Fruit fly (Drosophila melanogaster): ENCODE results near the gene CG33648.
A peak's percentile ranks its signal among the peaks of the same experiment; 100 is the strongest.

CG33648 gene

DNA sequence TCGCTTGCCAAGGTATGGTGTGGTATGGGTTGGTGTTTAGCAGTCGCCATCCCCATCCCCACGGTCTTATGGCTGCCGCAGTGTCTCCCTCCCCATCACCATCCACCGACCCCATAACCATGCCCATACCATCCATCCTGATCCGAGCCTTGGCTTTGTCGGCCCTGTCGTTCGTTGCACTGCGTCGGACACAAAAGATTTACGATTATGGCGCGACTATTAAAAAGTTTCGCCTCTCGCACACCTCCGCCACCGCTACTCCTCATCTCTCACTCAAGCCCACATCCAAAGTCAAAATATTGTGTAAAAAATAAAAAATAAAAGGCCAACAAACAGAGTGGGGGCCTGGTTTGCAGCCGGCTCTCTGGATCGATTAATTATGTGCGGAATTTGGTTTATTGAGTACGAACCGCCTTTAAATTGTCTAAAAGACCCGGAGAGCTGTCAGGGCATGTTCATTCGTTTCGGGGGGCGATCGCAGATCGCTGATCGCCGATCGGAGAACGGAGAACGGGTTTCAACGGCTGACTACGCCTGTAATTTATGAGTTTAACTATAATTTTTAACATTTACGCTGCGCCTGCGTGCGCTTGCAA lies 7.3 kb downstream of the CG33648 start:
- no peak for TF ChIP-seq Bteb2 (GFP tag; optimal IDR thresholded peaks at IDR 0.05)
- peak; percentile 74 for TF ChIP-seq sd (tag; optimal IDR thresholded peaks at IDR 0.05)
- peak; percentile 63 for TF ChIP-seq Med (GFP tag)
- TF ChIP-seq ci (GFP tag; IDR thresholded peaks at IDR 0.05) = 0 out of 3 replicates have a peak, but pooled peaks have one; percentile 18
- 0 out of 2 replicates have a peak, but pooled peaks have one; percentile 5 for TF ChIP-seq slbo (GFP tag; IDR thresholded peaks at IDR 0.05)
- no peak for TF ChIP-seq Hey (tag; optimal IDR thresholded peaks at IDR 0.05)
- no peak for TF ChIP-seq tup (GFP tag; optimal IDR thresholded peaks at IDR 0.05)
- TF ChIP-seq CG7271 (tag; optimal IDR thresholded peaks at IDR 0.05) = no peak
- TF ChIP-seq fd96Cb (tag; optimal IDR thresholded peaks at IDR 0.05) = no peak
- no peak for TF ChIP-seq CG2120 (GFP tag; optimal IDR thresholded peaks at IDR 0.05)
- no peak for TF ChIP-seq CG11093 (GFP tag; IDR thresholded peaks at IDR 0.05)
- TF ChIP-seq CG7928 (GFP tag; optimal IDR thresholded peaks at IDR 0.05) = no peak
- no peak for TF ChIP-seq Fer1 (GFP tag; optimal IDR thresholded peaks at IDR 0.05)
- peak; percentile 33; the same call in 1 of the 3 replicates for TF ChIP-seq sr (GFP tag; IDR thresholded peaks at IDR 0.05)
- TF ChIP-seq sug (tag; optimal IDR thresholded peaks at IDR 0.05) = no peak
- no peak for TF ChIP-seq CG2889 (GFP tag; IDR thresholded peaks at IDR 0.05)
- 0 out of 2 replicates have a peak, but pooled peaks have one; percentile 14 for TF ChIP-seq crol (GFP tag; IDR thresholded peaks at IDR 0.05)

DNA sequence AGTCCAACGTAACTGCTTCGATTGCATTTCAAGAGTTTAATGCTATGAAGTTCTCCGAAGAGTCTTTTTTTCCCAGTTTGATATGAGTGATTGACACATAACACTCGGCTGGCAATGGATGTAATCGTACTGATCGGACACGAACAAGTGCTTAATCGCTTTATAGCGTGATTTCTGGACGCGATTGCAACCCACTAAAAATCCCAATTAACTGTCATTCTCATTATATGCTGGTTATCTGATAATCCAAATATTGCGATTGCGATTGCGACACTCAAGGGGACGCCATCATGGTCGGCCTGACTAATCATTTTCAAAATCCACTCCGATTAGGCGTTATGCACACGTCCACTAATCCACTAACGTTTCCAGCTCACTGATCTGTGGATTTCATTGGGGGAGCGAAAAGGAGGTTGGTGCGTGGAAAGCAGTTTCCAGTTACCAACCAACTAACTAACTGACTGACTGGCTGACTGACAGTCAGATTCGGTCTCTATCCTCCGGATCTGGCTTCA lies 8.8 kb downstream of the CG33648 start:
- peak; percentile 94 for TF ChIP-seq grn (GFP tag; optimal IDR thresholded peaks at IDR 0.05)
- TF ChIP-seq vnd (GFP tag; IDR thresholded peaks at IDR 0.05; ENCODE audit: partially characterized antibody) = 0 out of 3 replicates have a peak, but pooled peaks have one; percentile 42
- no peak for TF ChIP-seq NC2α (GFP tag; optimal IDR thresholded peaks at IDR 0.05)
- no peak for TF ChIP-seq tna (GFP tag; IDR thresholded peaks at IDR 0.05; ENCODE audit: partially characterized antibody)
- 0 out of 3 replicates have a peak, but pooled peaks have one; percentile 10 for TF ChIP-seq ken (GFP tag; IDR thresholded peaks at IDR 0.05)
- 0 out of 2 replicates have a peak, but pooled peaks have one; percentile 20 for TF ChIP-seq CG4360 (GFP tag; IDR thresholded peaks at IDR 0.05)
- TF ChIP-seq eve (GFP tag; optimal IDR thresholded peaks at IDR 0.05) = peak in 1 of 2 experiments; percentile 33
- no peak for TF ChIP-seq slp2 (GFP tag; optimal IDR thresholded peaks at IDR 0.05)
- 0 out of 4 replicates have a peak, but pooled peaks have one; percentile 19 for TF ChIP-seq chinmo (GFP tag; IDR thresholded peaks at IDR 0.05; ENCODE audit: partially characterized antibody)
- peak; percentile 97 for TF ChIP-seq Hey (tag; optimal IDR thresholded peaks at IDR 0.05)
- TF ChIP-seq CG14014 (GFP tag; IDR thresholded peaks at IDR 0.05) = 0 out of 2 replicates have a peak, but pooled peaks have one; percentile 10
- TF ChIP-seq exex (tag; optimal IDR thresholded peaks at IDR 0.05) = peak; percentile 93
- TF ChIP-seq sug (tag; optimal IDR thresholded peaks at IDR 0.05) = peak; percentile 38

DNA sequence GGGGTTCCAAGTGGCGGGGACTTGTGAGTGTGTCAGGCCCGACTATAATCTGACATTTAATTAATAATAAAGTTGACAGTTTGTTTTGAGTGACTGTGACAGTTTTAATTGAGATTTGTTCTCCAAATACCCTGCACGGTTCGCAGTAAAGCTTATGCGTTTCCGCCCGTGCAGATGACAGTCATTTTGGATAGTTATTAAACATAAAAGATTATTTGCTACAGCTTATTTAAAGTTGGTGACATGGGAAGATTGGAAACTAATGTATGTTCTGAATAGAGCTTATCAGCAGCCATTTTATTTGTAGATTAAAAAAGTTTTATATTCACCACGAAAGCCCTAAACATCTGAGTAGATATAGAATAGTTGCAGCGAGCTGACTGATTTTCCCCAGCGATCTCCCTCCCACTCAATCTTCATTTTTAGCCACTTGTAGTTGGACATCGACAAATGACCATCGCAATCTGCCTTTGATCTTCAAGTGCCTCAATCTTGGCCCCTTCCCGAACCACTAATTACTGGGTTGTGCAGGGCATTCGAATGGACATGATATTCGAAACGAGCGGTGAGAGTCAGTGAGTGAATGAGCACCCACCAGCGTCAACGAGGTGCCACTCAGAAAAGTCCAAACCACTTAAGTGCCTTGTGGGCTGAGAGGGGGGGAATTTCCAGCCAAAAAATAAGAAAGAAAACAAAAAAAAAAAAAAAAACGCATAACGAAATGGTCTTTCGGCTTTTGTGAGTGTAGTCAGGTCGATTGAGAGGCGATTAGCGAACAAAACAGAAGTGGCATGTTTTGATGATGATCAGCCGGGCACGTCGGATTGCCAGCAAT lies 9.5 kb downstream of the CG33648 start:
- peak; percentile 32 for TF ChIP-seq kni (GFP tag; optimal IDR thresholded peaks at IDR 0.05)
- TF ChIP-seq NFAT (GFP tag; IDR thresholded peaks at IDR 0.05) = no peak
- TF ChIP-seq CG15601 (tag; optimal IDR thresholded peaks at IDR 0.05) = no peak
- peak; percentile 67 for TF ChIP-seq sens (GFP tag)
- 0 out of 2 replicates have a peak, but pooled peaks have one; percentile 20 for TF ChIP-seq CG3847 (GFP tag; IDR thresholded peaks at IDR 0.05)
- TF ChIP-seq dpn (GFP tag; optimal IDR thresholded peaks at IDR 0.05) = no peak
- TF ChIP-seq CG7839 (tag; optimal IDR thresholded peaks at IDR 0.05) = no peak
- TF ChIP-seq D19B (GFP tag; optimal IDR thresholded peaks at IDR 0.05) = peak; percentile 13
- peak; percentile 34 for TF ChIP-seq sd (tag; optimal IDR thresholded peaks at IDR 0.05)
- no peak for TF ChIP-seq Elba2 (GFP tag; optimal IDR thresholded peaks at IDR 0.05)
- no peak for TF ChIP-seq Taf1 (GFP tag; IDR thresholded peaks at IDR 0.05)
- no peak for TF ChIP-seq CG10321 (GFP tag; IDR thresholded peaks at IDR 0.05)
- no peak for TF ChIP-seq NC2β (GFP tag; optimal IDR thresholded peaks at IDR 0.05)
- no peak for TF ChIP-seq CG8290 (GFP tag; optimal IDR thresholded peaks at IDR 0.05)
- no peak for TF ChIP-seq CG8290 (tag; optimal IDR thresholded peaks at IDR 0.05)
- TF ChIP-seq CrebB (tag; optimal IDR thresholded peaks at IDR 0.05) = no peak
- TF ChIP-seq grn (GFP tag; optimal IDR thresholded peaks at IDR 0.05) = peak; percentile 82
- no peak for TF ChIP-seq CG1529 (GFP tag; optimal IDR thresholded peaks at IDR 0.05)
- TF ChIP-seq Sox100B (GFP tag; optimal IDR thresholded peaks at IDR 0.05) = peak; percentile 1
- no peak for TF ChIP-seq CG6254 (GFP tag; optimal IDR thresholded peaks at IDR 0.05)

Data from whole organism, embryonic.